Worm (Caenorhabditis elegans): Measurements from ENCODE around the gene srx-78.
A peak's percentile ranks its signal among the peaks of the same experiment; 100 is the strongest.

Gene srx-78

DNA sequence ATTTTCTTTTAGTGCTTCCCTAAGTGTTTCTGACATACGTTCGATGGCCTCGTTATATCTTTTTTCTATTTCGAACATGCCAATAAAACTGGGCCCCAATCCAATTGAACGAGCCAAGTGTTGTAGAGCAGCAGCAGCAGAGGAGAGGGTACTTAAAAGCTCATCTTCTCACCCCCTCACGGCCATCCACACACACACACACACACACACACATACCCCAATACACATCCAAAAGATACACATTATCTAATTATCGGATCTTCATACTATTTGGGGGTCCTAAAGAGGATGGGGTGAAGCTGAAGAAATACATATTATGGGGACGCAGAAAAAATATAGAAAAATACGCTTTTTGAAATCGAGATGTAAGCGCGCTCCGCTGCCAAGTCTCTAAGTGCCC, 22.1 kb upstream of the srx-78 start:
- TF ChIP-seq ztf-18 (tag; optimal IDR thresholded peaks at IDR 0.05) (no peak), ceh-27 (GFP tag; optimal IDR thresholded peaks at IDR 0.05) (peak; percentile 69)

DNA sequence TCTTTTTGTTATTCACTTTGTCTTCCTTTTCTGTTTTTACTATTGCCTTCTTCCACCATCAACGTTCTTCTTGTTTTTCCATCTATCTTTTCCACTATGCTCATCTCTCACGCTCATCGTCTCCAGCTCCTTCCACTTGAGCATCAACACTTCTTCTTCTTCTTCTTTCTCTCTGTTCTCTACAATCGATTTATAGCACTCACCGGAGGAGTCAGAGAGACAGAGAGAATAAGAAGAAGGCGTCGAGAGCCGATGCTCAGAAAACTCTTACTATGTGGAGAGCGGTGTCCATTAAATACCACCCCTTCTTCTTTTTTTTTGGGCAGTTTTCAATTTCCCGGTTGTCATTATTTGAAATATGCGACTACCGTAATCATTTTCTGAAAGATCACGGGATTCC, 19.9 kb upstream of the srx-78 start:
- no peak for TF ChIP-seq madf-10 (tag; optimal IDR thresholded peaks at IDR 0.05)
- no peak for TF ChIP-seq ekl-4 (GFP tag; IDR thresholded peaks at IDR 0.05)
- no peak for TF ChIP-seq ztf-25 (GFP tag; IDR thresholded peaks at IDR 0.05)
- TF ChIP-seq nfya-2 (GFP tag; IDR thresholded peaks at IDR 0.05): no peak
- TF ChIP-seq ztf-6 (GFP tag; IDR thresholded peaks at IDR 0.05): no peak
- TF ChIP-seq K12H6.12 (tag; optimal IDR thresholded peaks at IDR 0.05): peak; percentile 7
- peak; percentile 27; the same call in 1 of the 2 replicates for TF ChIP-seq hmg-1.2 (GFP tag; IDR thresholded peaks at IDR 0.05)
- TF ChIP-seq ceh-27 (GFP tag; optimal IDR thresholded peaks at IDR 0.05): peak; percentile 55

DNA sequence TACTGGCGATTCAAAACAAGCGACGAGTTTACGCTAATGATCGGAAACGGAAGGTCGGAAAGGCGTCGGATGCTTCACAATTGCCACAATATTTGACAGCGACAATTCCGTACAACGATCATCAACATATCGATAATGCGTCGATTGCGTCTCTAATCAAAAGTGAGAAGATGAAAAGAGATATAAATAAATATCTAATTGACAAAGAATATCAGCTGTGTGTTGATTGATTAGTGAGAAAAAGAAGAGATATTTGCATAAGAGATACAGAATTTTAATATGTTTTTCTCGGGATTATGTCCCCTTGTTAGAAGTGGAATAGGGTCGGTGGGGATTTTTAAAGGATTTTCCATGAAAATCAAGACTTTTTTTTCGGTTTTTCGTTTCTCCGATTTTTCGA, 16.3 kb upstream of the srx-78 start:
- TF ChIP-seq bed-2 (GFP tag; IDR thresholded peaks at IDR 0.05) (no peak), F10E7.11 (tag; optimal IDR thresholded peaks at IDR 0.05) (no peak), aptf-3 (GFP tag; IDR thresholded peaks at IDR 0.05) (no peak), mxl-1 (tag; optimal IDR thresholded peaks at IDR 0.05) (no peak), mel-28 (tag; optimal IDR thresholded peaks at IDR 0.05; ENCODE audit: borderline replicate concordance) (no peak), hlh-12 (tag; optimal IDR thresholded peaks at IDR 0.05) (no peak), sptf-2 (GFP tag; optimal IDR thresholded peaks at IDR 0.05) (no peak), lag-1 (GFP tag; IDR thresholded peaks at IDR 0.05) (no peak), D2030.7 (GFP tag; IDR thresholded peaks at IDR 0.05) (no peak), unc-130 (GFP tag; optimal IDR thresholded peaks at IDR 0.05) (no peak), dpff-1 (tag; optimal IDR thresholded peaks at IDR 0.05) (no peak), ztf-22 (GFP tag; optimal IDR thresholded peaks at IDR 0.05) (no peak)

DNA sequence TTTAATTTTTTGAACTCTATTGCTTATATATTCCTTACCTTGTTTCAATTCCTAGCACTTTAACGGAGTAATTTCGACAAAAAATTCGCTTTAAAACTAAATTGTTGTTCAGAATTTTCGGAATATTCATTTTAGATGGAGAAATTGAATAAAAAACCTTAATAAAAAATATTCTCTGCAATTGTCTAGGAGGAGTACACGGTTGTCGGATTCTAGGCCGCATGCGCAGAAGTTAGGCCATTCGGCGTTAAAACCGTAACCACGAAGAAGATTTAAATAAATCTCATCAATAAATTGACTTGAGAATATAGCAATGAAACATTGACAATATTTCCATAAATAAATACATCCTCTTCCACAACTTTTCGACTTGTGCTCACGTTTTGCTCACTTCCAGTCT, 12.6 kb upstream of the srx-78 start, which contains the start of the genes C01G10.10 and C01G10.9:
TSS of gene C01G10.10 (minus strand) at position 151 of the 400 bp plus-strand sequence.
TSS of gene C01G10.9 (plus strand) at position 240 of the 400 bp plus-strand sequence.
- peak; percentile 50 for TF ChIP-seq lin-40 (tag; optimal IDR thresholded peaks at IDR 0.05)
- no peak for TF ChIP-seq F37B4.10 (GFP tag; IDR thresholded peaks at IDR 0.05)
- no peak for TF ChIP-seq ztf-28 (GFP tag; IDR thresholded peaks at IDR 0.05)
- 0 out of 2 replicates have a peak, but pooled peaks have one; percentile 42 for TF ChIP-seq bed-2 (GFP tag; IDR thresholded peaks at IDR 0.05)
- peak; percentile 16 for TF ChIP-seq F23B12.7 (tag; optimal IDR thresholded peaks at IDR 0.05; ENCODE audit: insufficient read depth)
- no peak for TF ChIP-seq egl-44 (GFP tag; IDR thresholded peaks at IDR 0.05)
- TF ChIP-seq lin-54 (GFP tag; optimal IDR thresholded peaks at IDR 0.05): peak; percentile 50
- peak; percentile 26; the same call in 1 of the 2 replicates for TF ChIP-seq F33H1.4 (GFP tag; IDR thresholded peaks at IDR 0.05)
- TF ChIP-seq mcd-1 (GFP tag; IDR thresholded peaks at IDR 0.05): peak; percentile 68
- TF ChIP-seq lag-1 (GFP tag; IDR thresholded peaks at IDR 0.05): no peak
- no peak for TF ChIP-seq hrde-1 (tag; optimal IDR thresholded peaks at IDR 0.05; ENCODE audit: borderline replicate concordance)
- TF ChIP-seq B0261.1 (tag; optimal IDR thresholded peaks at IDR 0.05): no peak
- peak; percentile 82 for TF ChIP-seq unc-130 (GFP tag; optimal IDR thresholded peaks at IDR 0.05)
- TF ChIP-seq let-607 (tag; optimal IDR thresholded peaks at IDR 0.05): peak in 1 of 2 experiments; percentile 54
- no peak for TF ChIP-seq hmg-20 (GFP tag; IDR thresholded peaks at IDR 0.05)
- TF ChIP-seq mel-28 (tag; optimal IDR thresholded peaks at IDR 0.05; ENCODE audit: borderline replicate concordance): no peak
- no peak for TF ChIP-seq unc-62 (GFP tag; optimal IDR thresholded peaks at IDR 0.05)
- peak; percentile 8 for TF ChIP-seq F22D6.2 (tag; optimal IDR thresholded peaks at IDR 0.05)
- TF ChIP-seq lsl-1 (GFP tag; optimal IDR thresholded peaks at IDR 0.05): peak; percentile 19
- TF ChIP-seq nfyb-1 (GFP tag; IDR thresholded peaks at IDR 0.05): no peak
- no peak for TF ChIP-seq egl-18 (GFP tag; IDR thresholded peaks at IDR 0.05)
- peak; percentile 76 for TF ChIP-seq ZK185.1 (tag; optimal IDR thresholded peaks at IDR 0.05; ENCODE audit: poor library complexity, severe bottlenecking)
- peak; percentile 18 for TF ChIP-seq snpc-3.4 (tag; optimal IDR thresholded peaks at IDR 0.05)
- no peak for TF ChIP-seq akir-1 (GFP tag; optimal IDR thresholded peaks at IDR 0.05)
- no peak for TF ChIP-seq chd-7 (tag; optimal IDR thresholded peaks at IDR 0.05)
- no peak for TF ChIP-seq ztf-22 (GFP tag; optimal IDR thresholded peaks at IDR 0.05)
- no peak for TF ChIP-seq xnd-1 (tag; optimal IDR thresholded peaks at IDR 0.05)
- TF ChIP-seq ceh-100 (GFP tag; IDR thresholded peaks at IDR 0.05): peak; percentile 43; the same call in 1 of the 2 replicates
